Worm (Caenorhabditis elegans) whole organism, L4 larva: ENCODE data around the gene T21B10.4.

Experiments used
- F44E2.7 ChIP-seq: fragments of 200-800 bp; sonication (Bioruptor generic); IDR thresholded peaks from 2 replicates; pipeline ENCODE4 v2.1.2; 2022; ENCODE audit warnings: missing genetic modification characterization, missing compliant biosample characterization
- Y105C5A.15 ChIP-seq: fragments of 200-800 bp; sonication (Bioruptor generic); IDR thresholded peaks from 2 replicates; pipeline ENCODE4 v1.3.6; 2022; ENCODE audit warnings: missing genetic modification characterization, missing compliant biosample characterization
- Y5F2A.4 ChIP-seq: fragments of 200-800 bp; sonication (Bioruptor generic); optimal IDR thresholded peaks from 2 replicates; lab custom pipeline; 2018; ENCODE audit warnings: mild to moderate bottlenecking, missing genetic modification characterization, missing compliant biosample characterization
- ZK546.5 ChIP-seq, 2 experiments: sonication (generic microtip); optimal IDR thresholded peaks; 2 replicates each; lab custom pipeline; 2017; ENCODE audit warnings: missing biosample characterization in 2 of 2, missing genetic modification characterization in 2 of 2
- aly-2 ChIP-seq: sonication (generic microtip); optimal IDR thresholded peaks from 2 replicates; lab custom pipeline; 2018; ENCODE audit warnings: missing biosample characterization, missing genetic modification characterization
- ama-1 ChIP-seq: fragments of 150-350 bp; optimal IDR thresholded peaks from 2 replicates; lab custom pipeline; 2014; ENCODE audit warnings: inconsistent platforms, mixed read lengths
- arid-1 ChIP-seq: fragments of 200-800 bp; sonication (Bioruptor generic); conservative IDR thresholded peaks from 2 replicates; pipeline ENCODE4 v1.3.6; 2022; ENCODE audit warnings: missing genetic modification reagents, missing genetic modification characterization, missing compliant biosample characterization
- ceh-28 ChIP-seq: fragments of 150-350 bp; optimal IDR thresholded peaks from 2 replicates; lab custom pipeline; 2014; ENCODE audit warnings: missing biosample characterization, missing genetic modification reagents, missing genetic modification characterization
- ceh-82 ChIP-seq: sonication (generic microtip); optimal IDR thresholded peaks from 2 replicates; lab custom pipeline; 2017; ENCODE audit warnings: missing biosample characterization, missing genetic modification characterization
- ctbp-1 ChIP-seq: fragments of 200-800 bp; sonication (Bioruptor generic); IDR thresholded peaks from 2 replicates; pipeline ENCODE4 v1.3.6; 2022; ENCODE audit warnings: missing genetic modification reagents, missing genetic modification characterization, missing compliant biosample characterization
- dmd-6 ChIP-seq: fragments of 200-800 bp; sonication (Bioruptor generic); IDR thresholded peaks from 2 replicates; pipeline ENCODE4 v1.3.6; 2022; ENCODE audit warnings: missing genetic modification reagents, missing genetic modification characterization, missing compliant biosample characterization
- dmd-9 ChIP-seq: fragments of 200-800 bp; sonication (Bioruptor generic); IDR thresholded peaks from 2 replicates; pipeline ENCODE4 v1.3.6; 2022; ENCODE audit warnings: missing genetic modification reagents, missing genetic modification characterization, missing compliant biosample characterization
- dpl-1 ChIP-seq: fragments of 150-350 bp; optimal IDR thresholded peaks from 2 replicates; lab custom pipeline; 2014; ENCODE audit warnings: missing biosample characterization, missing genetic modification reagents, missing genetic modification characterization
- duxl-1 ChIP-seq: sonication (generic microtip); optimal IDR thresholded peaks from 2 replicates; lab custom pipeline; 2016; ENCODE audit warnings: mild to moderate bottlenecking, missing genetic modification characterization, moderate library complexity, missing compliant biosample characterization; ENCODE audit not compliant: poor library complexity
- fkh-10 ChIP-seq: fragments of 150-350 bp; optimal IDR thresholded peaks from 2 replicates; lab custom pipeline; 2014; ENCODE audit warnings: missing biosample characterization, missing genetic modification reagents, missing genetic modification characterization
- fos-1 ChIP-seq: fragments of 150-350 bp; optimal IDR thresholded peaks from 2 replicates; lab custom pipeline; 2014; ENCODE audit warnings: missing biosample characterization, missing genetic modification characterization
- gei-8 ChIP-seq: fragments of 200-800 bp; sonication (Bioruptor generic); optimal IDR thresholded peaks from 2 replicates; lab custom pipeline; 2018; ENCODE audit warnings: mild to moderate bottlenecking, missing genetic modification characterization, missing compliant biosample characterization
- hif-1 ChIP-seq, 2 experiments: sonication (generic microtip); optimal IDR thresholded peaks; 2 replicates each; lab custom pipeline; 2016 to 2017; ENCODE audit warnings: missing compliant biosample characterization in 2 of 2, missing genetic modification characterization in 2 of 2, missing genetic modification reagents in 2 of 2, missing genotype in 2 of 2, mild to moderate bottlenecking in 1 of 2
- hlh-11 ChIP-seq: fragments of 200-800 bp; sonication (Bioruptor generic); optimal IDR thresholded peaks from 2 replicates; lab custom pipeline; 2018; ENCODE audit warnings: mild to moderate bottlenecking, missing genetic modification characterization, missing compliant biosample characterization
- hlh-30 ChIP-seq: sonication (generic microtip); optimal IDR thresholded peaks from 2 replicates; lab custom pipeline; 2017; ENCODE audit warnings: antibody characterized with exemption, mild to moderate bottlenecking, missing genetic modification characterization, missing compliant biosample characterization; ENCODE audit not compliant: insufficient read depth
- hmg-1.1 ChIP-seq: fragments of 200-800 bp; sonication (Bioruptor generic); IDR thresholded peaks from 2 replicates; pipeline ENCODE4 v1.3.6; 2022; ENCODE audit warnings: missing genetic modification reagents, missing genetic modification characterization, missing compliant biosample characterization
- jun-1 ChIP-seq: fragments of 150-350 bp; optimal IDR thresholded peaks from 2 replicates; lab custom pipeline; 2014; ENCODE audit warnings: missing biosample characterization, missing genetic modification reagents, missing genetic modification characterization
- lin-15B ChIP-seq: fragments of 150-350 bp; sonication (generic microtip); optimal IDR thresholded peaks from 3 replicates; lab custom pipeline; 2014; ENCODE audit warnings: missing biosample characterization, missing genetic modification characterization
- lin-29 ChIP-seq: fragments of 200-800 bp; sonication (Bioruptor generic); IDR thresholded peaks from 2 replicates; pipeline ENCODE4 v1.3.6; 2022; ENCODE audit warnings: missing genetic modification reagents, missing genetic modification characterization, missing compliant biosample characterization
- lin-38 ChIP-seq: fragments of 200-800 bp; sonication (Bioruptor generic); IDR thresholded peaks from 2 replicates; pipeline ENCODE4 v1.3.6; 2022; ENCODE audit warnings: missing genetic modification reagents, missing genetic modification characterization, missing compliant biosample characterization
- lir-3 ChIP-seq: sonication (generic microtip); optimal IDR thresholded peaks from 2 replicates; lab custom pipeline; 2016; ENCODE audit warnings: mild to moderate bottlenecking, missing genetic modification characterization, missing compliant biosample characterization
- mdl-1 ChIP-seq, 2 experiments: fragments of 150-350 bp in 1 of 2; sonication (generic microtip) in 1 of 2; optimal IDR thresholded peaks; 2 replicates each; lab custom pipeline; 2014 to 2017; ENCODE audit warnings: missing biosample characterization in 2 of 2, missing genetic modification characterization in 2 of 2
- mep-1 ChIP-seq: fragments of 150-350 bp; sonication (generic microtip); optimal IDR thresholded peaks from 3 replicates; lab custom pipeline; 2014; ENCODE audit warnings: missing biosample characterization, missing genetic modification characterization
- nhr-10 ChIP-seq: fragments of 150-350 bp; optimal IDR thresholded peaks from 2 replicates; lab custom pipeline; 2014; ENCODE audit warnings: missing biosample characterization, missing genetic modification characterization
- nhr-102 ChIP-seq: sonication (generic microtip); optimal IDR thresholded peaks from 2 replicates; lab custom pipeline; 2016; ENCODE audit warnings: mild to moderate bottlenecking, missing genetic modification characterization, moderate library complexity, missing compliant biosample characterization
- nhr-25 ChIP-seq: sonication (generic microtip); optimal IDR thresholded peaks from 2 replicates; lab custom pipeline; 2017; ENCODE audit warnings: missing genetic modification characterization, mild to moderate bottlenecking, missing compliant biosample characterization, antibody characterized with exemption, moderate library complexity, borderline replicate concordance; ENCODE audit not compliant: insufficient read depth
- nhr-28 ChIP-seq: fragments of 150-350 bp; optimal IDR thresholded peaks from 2 replicates; lab custom pipeline; 2014; ENCODE audit warnings: missing biosample characterization, missing genetic modification characterization
- nhr-42 ChIP-seq: fragments of 200-800 bp; sonication (Bioruptor generic); IDR thresholded peaks from 2 replicates; pipeline ENCODE4 v1.3.6; 2022; ENCODE audit warnings: missing genetic modification characterization, missing compliant biosample characterization
- nhr-76 ChIP-seq: fragments of 150-350 bp; optimal IDR thresholded peaks from 2 replicates; lab custom pipeline; 2014; ENCODE audit warnings: missing biosample characterization, missing genetic modification characterization
- php-3 ChIP-seq: fragments of 200-800 bp; sonication (Bioruptor generic); IDR thresholded peaks from 2 replicates; pipeline ENCODE4 v1.3.6; 2022; ENCODE audit warnings: missing genetic modification reagents, missing genetic modification characterization, missing compliant biosample characterization
- pqm-1 ChIP-seq: sonication (generic microtip); optimal IDR thresholded peaks from 2 replicates; lab custom pipeline; 2017; ENCODE audit warnings: missing biosample characterization, missing genetic modification characterization
- rbr-2 ChIP-seq: sonication (generic microtip); optimal IDR thresholded peaks from 2 replicates; lab custom pipeline; 2016; ENCODE audit warnings: missing genotype, missing genetic modification characterization, missing compliant biosample characterization
- set-16 ChIP-seq: fragments of 200-800 bp; sonication (Bioruptor generic); IDR thresholded peaks from 2 replicates; pipeline ENCODE4 v1.3.6; 2022; ENCODE audit warnings: missing genetic modification reagents, missing genetic modification characterization, missing compliant biosample characterization
- snpc-4 ChIP-seq: fragments of 150-350 bp; optimal IDR thresholded peaks from 2 replicates; lab custom pipeline; 2014; ENCODE audit warnings: missing biosample characterization, missing genetic modification characterization
- tra-1 ChIP-seq: fragments of 200-800 bp; sonication (Bioruptor generic); IDR thresholded peaks from 2 replicates; pipeline ENCODE4 v1.3.6; 2022; ENCODE audit warnings: missing genetic modification reagents, missing genetic modification characterization, missing compliant biosample characterization
- unc-130 ChIP-seq: sonication (generic microtip); optimal IDR thresholded peaks from 2 replicates; lab custom pipeline; 2016; ENCODE audit warnings: missing genetic modification reagents, missing genetic modification characterization, missing compliant biosample characterization
- unc-62 ChIP-seq, 3 experiments: fragments of 150-350 bp in 1 of 3; sonication (generic microtip); optimal IDR thresholded peaks in 2 of 3; peaks in 1 of 3; 1 replicate in 1 of 3; 2 replicates in 2 of 3; lab custom pipeline; 2014 to 2017; ENCODE audit warnings: missing biosample characterization in 3 of 3, missing genetic modification characterization in 3 of 3, missing genetic modification reagents in 3 of 3, missing genotype in 1 of 3
- vab-7 ChIP-seq: fragments of 200-800 bp; sonication (Bioruptor generic); IDR thresholded peaks from 2 replicates; pipeline ENCODE4 v1.3.6; 2022; ENCODE audit warnings: missing genetic modification reagents, missing genetic modification characterization, missing compliant biosample characterization
- zag-1 ChIP-seq: fragments of 150-350 bp; optimal IDR thresholded peaks from 2 replicates; lab custom pipeline; 2014; ENCODE audit warnings: missing biosample characterization, missing genetic modification characterization
- zfp-2 ChIP-seq: sonication (generic microtip); optimal IDR thresholded peaks from 2 replicates; lab custom pipeline; 2016; ENCODE audit warnings: mild to moderate bottlenecking, missing genetic modification characterization, missing compliant biosample characterization
- zfp-3 ChIP-seq: fragments of 200-800 bp; sonication (Bioruptor generic); conservative IDR thresholded peaks from 2 replicates; pipeline ENCODE4 v1.3.6; 2022; ENCODE audit warnings: missing genetic modification reagents, missing genetic modification characterization, missing compliant biosample characterization
- zip-11 ChIP-seq: fragments of 200-800 bp; sonication (Bioruptor generic); IDR thresholded peaks from 2 replicates; pipeline ENCODE4 v1.3.6; 2022; ENCODE audit warnings: missing genetic modification characterization, missing compliant biosample characterization
- ztf-11 ChIP-seq: fragments of 150-350 bp; optimal IDR thresholded peaks from 2 replicates; lab custom pipeline; 2014; ENCODE audit warnings: missing biosample characterization, missing genetic modification characterization

Gene T21B10.4

DNA sequence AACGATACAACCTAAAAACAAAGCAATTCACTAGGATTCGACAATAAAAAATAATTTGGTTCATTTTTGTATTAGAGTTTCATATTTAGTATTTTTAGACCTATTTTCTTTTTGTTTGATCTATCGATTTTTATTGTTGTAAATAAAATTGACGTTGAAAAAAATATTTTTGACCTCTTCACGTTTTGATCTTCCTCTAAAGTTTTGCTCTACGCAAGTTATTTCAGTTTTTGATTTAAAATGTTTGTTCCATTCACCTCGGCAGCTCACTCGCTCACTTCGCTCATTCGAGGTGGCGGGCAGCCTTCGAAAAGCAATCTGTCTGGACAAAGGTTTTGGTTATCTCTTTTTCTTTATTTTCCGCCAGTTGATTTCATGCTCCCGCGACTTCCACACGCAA, 9.9 kb upstream of the T21B10.4 start, which contains the start of gene enol-1:
Gene enol-1 (plus strand): TSS at position 235 of the 400 bp plus-strand sequence.
- no peak for TF ChIP-seq zfp-3 (GFP tag; lab: Robert Waterston, UW)
- TF ChIP-seq ama-1 (lab: Kevin White, UChicago) = peak; percentile 69
- peak; percentile 32 for TF ChIP-seq lin-38
- no peak for TF ChIP-seq zip-11 (GFP tag; lab: Robert Waterston, UW)
- TF ChIP-seq unc-130 = peak; percentile 15

DNA sequence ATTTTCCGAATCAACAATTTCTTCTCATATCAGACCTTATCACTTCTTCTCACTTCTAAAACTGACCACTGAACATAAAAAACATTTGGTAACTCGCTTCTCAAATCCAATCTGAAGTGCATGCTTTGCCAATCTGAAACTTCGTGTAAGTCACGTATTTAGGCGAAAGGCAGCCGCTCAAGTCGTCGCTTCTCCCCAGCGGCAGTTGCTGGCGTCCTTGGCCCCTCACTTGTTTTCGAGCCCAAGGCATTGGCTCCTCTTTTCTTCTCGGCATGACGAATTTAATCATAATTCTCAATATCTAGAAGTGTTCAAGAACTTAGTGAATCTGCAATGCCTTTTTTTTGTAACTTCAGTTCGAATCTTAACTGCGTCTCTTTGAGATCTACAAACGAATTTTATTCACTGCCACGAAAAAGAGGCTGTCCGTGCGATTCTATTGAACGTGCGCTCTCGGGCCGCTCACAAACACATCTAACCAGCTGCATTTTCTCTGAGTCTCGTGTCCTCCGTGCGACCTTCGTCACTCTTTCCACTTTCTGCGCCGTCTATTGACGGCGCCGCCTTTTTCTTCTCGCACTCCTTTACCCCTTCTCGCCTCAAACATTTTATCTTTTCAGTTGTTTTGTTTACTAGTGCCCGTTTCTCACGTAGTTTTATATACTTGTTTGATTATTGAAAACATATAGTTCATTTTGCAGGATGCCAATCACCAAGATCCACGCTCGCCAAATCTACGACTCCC, 9.1 kb upstream of the T21B10.4 start:
- TF ChIP-seq hmg-1.1 (GFP tag; lab: Robert Waterston, UW) (no peak; the same call in 1 of the 2 replicates), hlh-11 (tag; lab: Kevin White, UChicago) (peak; percentile 72), vab-7 (GFP tag; lab: Robert Waterston, UW) (no peak), nhr-42 (GFP tag; lab: Robert Waterston, UW) (no peak), php-3 (no peak), jun-1 (tag; lab: Kevin White, UChicago) (no peak), lir-3 (tag; lab: Kevin White, UChicago) (no peak), set-16 (GFP tag; lab: Robert Waterston, UW) (no peak), F44E2.7 (GFP tag; lab: Robert Waterston, UW) (no peak), zag-1 (tag; lab: Kevin White, UChicago) (no peak), dpl-1 (GFP tag; lab: Kevin White, UChicago) (no peak), mep-1 (tag; lab: Kevin White, UChicago) (no peak), aly-2 (no peak), Y5F2A.4 (GFP tag; lab: Kevin White, UChicago) (no peak), Y105C5A.15 (GFP tag; lab: Robert Waterston, UW) (no peak), arid-1 (0 out of 2 replicates have a peak, but pooled peaks have one; percentile 6), nhr-10 (tag; lab: Kevin White, UChicago) (no peak), tra-1 (no peak), lin-15B (tag; lab: Kevin White, UChicago) (no peak), ZK546.5 (tag; optimal IDR thresholded peaks at IDR 0.05; lab: Kevin White, UChicago) (no peak), lin-29 (GFP tag; lab: Robert Waterston, UW) (no peak), hif-1 (tag; optimal IDR thresholded peaks at IDR 0.05; lab: Kevin White, UChicago) (peak; percentile 13 to 99), ctbp-1 (GFP tag; lab: Robert Waterston, UW) (no peak), ceh-28 (tag; lab: Kevin White, UChicago) (no peak), unc-130 (no peak), nhr-25 (tag; lab: Kevin White, UChicago) (no peak), gei-8 (GFP tag; lab: Kevin White, UChicago) (no peak), mdl-1 (tag; optimal IDR thresholded peaks at IDR 0.05; lab: Kevin White, UChicago) (peak in 1 of 2 experiments; percentile 61), hlh-30 (tag; lab: Kevin White, UChicago) (peak; percentile 76), dmd-9 (GFP tag; lab: Robert Waterston, UW) (no peak), nhr-28 (tag; lab: Kevin White, UChicago) (peak; percentile 47), nhr-102 (tag; lab: Kevin White, UChicago) (no peak), unc-62 (GFP tag; optimal IDR thresholded peaks at IDR 0.05 in 1 of 2; lab: Kevin White, UChicago) (peak in 1 of 2 experiments; percentile 82), unc-62 (tag; optimal IDR thresholded peaks at IDR 0.05; lab: Kevin White, UChicago) (no peak), zfp-3 (GFP tag; lab: Robert Waterston, UW) (no peak), ceh-82 (tag; lab: Kevin White, UChicago) (no peak), pqm-1 (tag; lab: Kevin White, UChicago) (no peak), fos-1 (no peak), duxl-1 (tag; lab: Kevin White, UChicago) (no peak), zip-11 (GFP tag; lab: Robert Waterston, UW) (no peak), snpc-4 (tag; lab: Kevin White, UChicago) (no peak), zfp-2 (tag; lab: Kevin White, UChicago) (no peak), rbr-2 (tag; lab: Kevin White, UChicago) (peak; percentile 35), fkh-10 (GFP tag; lab: Kevin White, UChicago) (no peak), ztf-11 (no peak), nhr-76 (tag; lab: Kevin White, UChicago) (no peak), dmd-6 (GFP tag; lab: Robert Waterston, UW) (no peak)
